Worm (Caenorhabditis elegans): ENCODE measurements around the gene pqn-87.

pqn-87 gene

DNA sequence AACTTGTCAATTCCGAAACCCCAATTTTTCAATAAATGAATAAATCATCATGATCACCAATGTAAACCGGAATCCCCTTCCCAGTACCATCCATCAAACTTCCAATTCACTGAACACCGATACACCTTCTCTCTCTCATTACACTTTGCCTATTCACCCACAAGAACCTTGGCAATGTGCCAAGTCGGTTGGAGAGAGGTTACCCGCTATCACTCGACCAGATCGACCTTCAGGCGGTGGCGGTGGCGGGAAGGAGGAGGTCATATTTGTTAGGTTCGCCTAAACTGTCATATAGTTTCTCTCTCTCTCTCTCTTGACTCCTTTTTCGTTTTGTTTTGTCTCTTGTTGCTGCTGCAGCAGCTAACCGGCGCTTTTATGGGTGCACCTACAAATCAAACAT, 37.7 kb upstream of the pqn-87 start:
- TF ChIP-seq hlh-4 (tag; optimal IDR thresholded peaks at IDR 0.05), result no peak
- TF ChIP-seq pqm-1 (tag; optimal IDR thresholded peaks at IDR 0.05), result no peak
- TF ChIP-seq pax-3 (tag; optimal IDR thresholded peaks at IDR 0.05), result no peak
- TF ChIP-seq hlh-17 (GFP tag; optimal IDR thresholded peaks at IDR 0.05; ENCODE audit: borderline replicate concordance), result no peak
- TF ChIP-seq fos-1 (tag; optimal IDR thresholded peaks at IDR 0.05), result no peak
- no peak for TF ChIP-seq F16B12.6 (tag; optimal IDR thresholded peaks at IDR 0.05)
- no peak for TF ChIP-seq zip-4 (GFP tag; optimal IDR thresholded peaks at IDR 0.05)
- TF ChIP-seq dsc-1 (tag; optimal IDR thresholded peaks at IDR 0.05), result no peak
- peak; percentile 77 for TF ChIP-seq blmp-1 (tag; optimal IDR thresholded peaks at IDR 0.05)
- peak; percentile 12 for TF ChIP-seq xbp-1 (tag; optimal IDR thresholded peaks at IDR 0.05)
- no peak for TF ChIP-seq hpl-2 (GFP tag; optimal IDR thresholded peaks at IDR 0.05)
- no peak for TF ChIP-seq mab-9 (GFP tag; IDR thresholded peaks at IDR 0.05)
- no peak for TF ChIP-seq nhr-237 (tag; optimal IDR thresholded peaks at IDR 0.05)
- TF ChIP-seq lin-35 (GFP tag; optimal IDR thresholded peaks at IDR 0.05), result peak; percentile 38 to 46
- peak; percentile 51 for TF ChIP-seq nhr-71 (tag; optimal IDR thresholded peaks at IDR 0.05)
- TF ChIP-seq nhr-28 (tag; optimal IDR thresholded peaks at IDR 0.05), result no peak
- TF ChIP-seq snpc-4 (tag; optimal IDR thresholded peaks at IDR 0.05), result no peak
- TF ChIP-seq sox-4 (tag; optimal IDR thresholded peaks at IDR 0.05), result no peak
- peak; percentile 33 for TF ChIP-seq nhr-47 (tag; optimal IDR thresholded peaks at IDR 0.05)
- TF ChIP-seq nhr-90 (tag; optimal IDR thresholded peaks at IDR 0.05; ENCODE audit: poor library complexity), result peak; percentile 69
- TF ChIP-seq swsn-7 (tag; optimal IDR thresholded peaks at IDR 0.05), result no peak
- no peak for TF ChIP-seq ceh-88 (GFP tag; IDR thresholded peaks at IDR 0.05)
- no peak for TF ChIP-seq lin-15B (tag; optimal IDR thresholded peaks at IDR 0.05)
- TF ChIP-seq lin-14 (GFP tag; optimal IDR thresholded peaks at IDR 0.05), result peak; percentile 75
- no peak for TF ChIP-seq unc-130 (tag; optimal IDR thresholded peaks at IDR 0.05)
- peak in 1 of 2 experiments; percentile 20 for TF ChIP-seq egl-27 (tag; optimal IDR thresholded peaks at IDR 0.05)
- no peak for TF ChIP-seq C34B4.2 (tag; optimal IDR thresholded peaks at IDR 0.05)
- TF ChIP-seq ztf-4 (tag; optimal IDR thresholded peaks at IDR 0.05), result no peak
- TF ChIP-seq mdl-1 (tag; optimal IDR thresholded peaks at IDR 0.05), result no peak
- no peak for TF ChIP-seq irx-1 (tag; optimal IDR thresholded peaks at IDR 0.05)
- no peak for TF ChIP-seq ceh-8 (GFP tag; optimal IDR thresholded peaks at IDR 0.05)
- TF ChIP-seq sptf-1 (tag; optimal IDR thresholded peaks at IDR 0.05), result no peak
- TF ChIP-seq aly-2 (tag; optimal IDR thresholded peaks at IDR 0.05), result no peak
- TF ChIP-seq lin-13 (GFP tag; optimal IDR thresholded peaks at IDR 0.05), result no peak
- TF ChIP-seq unc-30 (tag; optimal IDR thresholded peaks at IDR 0.05), result no peak
- no peak for TF ChIP-seq skn-1 (tag; optimal IDR thresholded peaks at IDR 0.05)
- no peak for TF ChIP-seq C04F5.9 (tag; optimal IDR thresholded peaks at IDR 0.05)
- TF ChIP-seq egl-13 (tag; optimal IDR thresholded peaks at IDR 0.05), result no peak
- no peak for TF ChIP-seq nhr-19 (GFP tag; conservative IDR thresholded peaks at IDR 0.05)
- peak; percentile 37 for TF ChIP-seq snu-23 (GFP tag; optimal IDR thresholded peaks at IDR 0.05)
- no peak for TF ChIP-seq nhr-11 (tag; optimal IDR thresholded peaks at IDR 0.05)
- TF ChIP-seq ztf-11 (tag; optimal IDR thresholded peaks at IDR 0.05), result no peak
- TF ChIP-seq dpl-1 (GFP tag; optimal IDR thresholded peaks at IDR 0.05), result peak; percentile 9 to 36 (median 32)
- no peak for TF ChIP-seq unc-86 (tag; optimal IDR thresholded peaks at IDR 0.05)
- peak in 4 of 6 experiments; percentile 19 to 56 (median 48) for TF ChIP-seq elt-3 (tag; optimal IDR thresholded peaks at IDR 0.05)
- TF ChIP-seq sup-37 (GFP tag; optimal IDR thresholded peaks at IDR 0.05), result no peak
- no peak for TF ChIP-seq tbx-2 (tag; optimal IDR thresholded peaks at IDR 0.05)
- no peak for TF ChIP-seq fkh-10 (GFP tag; optimal IDR thresholded peaks at IDR 0.05)
- TF ChIP-seq mef-2 (tag; optimal IDR thresholded peaks at IDR 0.05), result no peak
- TF ChIP-seq pag-3 (tag; optimal IDR thresholded peaks at IDR 0.05; ENCODE audit: borderline replicate concordance, insufficient read depth), result no peak
- TF ChIP-seq nhr-76 (tag; optimal IDR thresholded peaks at IDR 0.05), result no peak
- TF ChIP-seq ceh-82 (tag; optimal IDR thresholded peaks at IDR 0.05), result no peak
- TF ChIP-seq tlp-1 (tag; optimal IDR thresholded peaks at IDR 0.05), result no peak
- no peak for TF ChIP-seq lin-39 (tag; optimal IDR thresholded peaks at IDR 0.05)
